Fruit fly (Drosophila melanogaster): ENCODE data around the gene LysP.
"Not testable (repeated sequence)": the region's sequence is repeated elsewhere in the genome, so short reads cannot be mapped to it uniquely, and the experiment has no call there.

Gene LysP

DNA sequence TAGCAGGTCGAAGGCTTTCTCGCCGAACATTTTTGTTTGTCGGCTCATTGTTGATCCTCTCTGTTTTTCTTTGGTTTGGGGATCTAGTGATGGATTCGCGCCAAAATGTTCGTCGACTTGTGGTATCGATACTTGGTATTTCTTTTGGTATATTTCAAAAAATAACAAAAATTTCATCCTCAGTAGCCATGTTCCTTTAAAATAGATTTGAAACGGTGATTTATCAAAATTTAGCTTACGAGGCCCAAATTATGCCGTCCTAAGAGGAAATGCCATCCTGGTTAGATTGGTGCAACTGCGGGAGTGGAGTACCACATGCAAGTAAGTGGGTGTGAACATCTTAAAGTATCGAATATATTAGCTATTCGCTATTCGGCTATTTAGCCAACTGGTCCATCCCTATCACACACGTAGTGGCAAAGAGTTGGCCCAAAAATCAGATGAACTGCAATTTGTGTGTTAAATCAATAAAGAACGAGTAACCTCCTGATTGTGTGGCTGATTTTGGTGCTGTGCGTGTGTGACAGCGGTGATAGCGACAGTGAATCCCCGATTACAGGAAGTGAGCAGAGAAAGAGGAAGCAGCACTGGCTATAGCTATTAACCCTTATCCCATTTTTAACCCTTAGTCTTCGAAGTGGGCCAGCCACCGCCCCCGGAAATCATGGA is 29.3 kb upstream of the LysP start, which contains the start of the genes Psf1 and Sac1:
Gene Psf1, minus strand, starts transcription at position 51 of the 669 bp plus-strand sequence.
Gene Sac1, plus strand, starts transcription at position 191 of the 669 bp plus-strand sequence.
- TF ChIP-seq Eip78C (GFP tag) (peak; percentile 86), CG3032 (tag; optimal IDR thresholded peaks at IDR 0.05) (peak; percentile 58), CG31627 (GFP tag; optimal IDR thresholded peaks at IDR 0.05) (peak; percentile 61), esn (GFP tag; optimal IDR thresholded peaks at IDR 0.05) (peak; percentile 48), cyc (GFP tag; optimal IDR thresholded peaks at IDR 0.05) (peak; percentile 54), CG10631 (GFP tag; optimal IDR thresholded peaks at IDR 0.05) (peak; percentile 34), Sox15 (GFP tag; optimal IDR thresholded peaks at IDR 0.05) (peak; percentile 4), topi (GFP tag; optimal IDR thresholded peaks at IDR 0.05) (peak; percentile 27), Eip75B (GFP tag; optimal IDR thresholded peaks at IDR 0.05) (no peak), Ets21C (GFP tag; optimal IDR thresholded peaks at IDR 0.05) (peak; percentile 48), CG6163 (GFP tag; IDR thresholded peaks at IDR 0.05) (no peak), acj6 (GFP tag; optimal IDR thresholded peaks at IDR 0.05) (peak; percentile 45), CG6792 (GFP tag; optimal IDR thresholded peaks at IDR 0.05) (no peak), Sox14 (GFP tag; optimal IDR thresholded peaks at IDR 0.05) (peak; percentile 57), lz (GFP tag; optimal IDR thresholded peaks at IDR 0.05) (peak; percentile 32), eg (GFP tag; IDR thresholded peaks at IDR 0.05) (no peak), Lpt (GFP tag; optimal IDR thresholded peaks at IDR 0.05) (no peak), fkh (GFP tag; optimal IDR thresholded peaks at IDR 0.05) (no peak), CG6808 (GFP tag; optimal IDR thresholded peaks at IDR 0.05) (no peak), Eip93F (GFP tag; optimal IDR thresholded peaks at IDR 0.05) (no peak), CG34406 (GFP tag; optimal IDR thresholded peaks at IDR 0.05) (peak; percentile 7), OdsH (GFP tag; optimal IDR thresholded peaks at IDR 0.05) (no peak), CG11902 (GFP tag; optimal IDR thresholded peaks at IDR 0.05) (peak; percentile 32), fd59A (GFP tag; optimal IDR thresholded peaks at IDR 0.05) (no peak), CG3919 (GFP tag; optimal IDR thresholded peaks at IDR 0.05) (peak; percentile 40), Hr39 (GFP tag; optimal IDR thresholded peaks at IDR 0.05) (peak; percentile 72), achi (GFP tag; optimal IDR thresholded peaks at IDR 0.05) (peak; percentile 14), CG32006 (GFP tag; optimal IDR thresholded peaks at IDR 0.05) (peak; percentile 35), Smox (GFP tag; optimal IDR thresholded peaks at IDR 0.05) (no peak), Met (GFP tag; optimal IDR thresholded peaks at IDR 0.05) (peak; percentile 24), pdm3 (GFP tag; optimal IDR thresholded peaks at IDR 0.05) (peak; percentile 50), CG11294 (GFP tag; IDR thresholded peaks at IDR 0.05) (no peak), svp (GFP tag) (peak; percentile 81)

DNA sequence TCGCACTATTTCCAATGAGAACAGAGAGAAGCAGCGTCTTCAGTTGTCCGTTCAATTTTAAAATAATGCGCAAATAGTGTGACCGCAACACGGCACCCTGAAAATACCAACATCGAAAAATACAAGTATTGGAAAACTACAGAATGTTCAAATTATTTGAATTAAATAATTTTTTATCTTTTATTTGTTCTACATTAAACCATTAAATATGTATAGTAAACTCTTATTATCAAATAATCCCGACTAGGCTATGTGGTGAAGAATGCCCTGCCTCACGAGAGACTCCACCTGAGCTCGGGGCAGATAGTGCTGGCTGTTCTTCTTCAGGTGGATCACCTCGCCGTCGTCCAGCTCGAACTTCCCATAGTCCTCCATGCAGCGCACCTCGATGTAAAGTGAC is 28.3 kb upstream of the LysP start, which contains the start of gene CG32318:
Gene CG32318, minus strand, starts transcription at position 101 of the 400 bp plus-strand sequence.
- not testable (repeated sequence) for TF ChIP-seq CG10631, spab, CG6276 (GFP tag; optimal IDR thresholded peaks at IDR 0.05)

DNA sequence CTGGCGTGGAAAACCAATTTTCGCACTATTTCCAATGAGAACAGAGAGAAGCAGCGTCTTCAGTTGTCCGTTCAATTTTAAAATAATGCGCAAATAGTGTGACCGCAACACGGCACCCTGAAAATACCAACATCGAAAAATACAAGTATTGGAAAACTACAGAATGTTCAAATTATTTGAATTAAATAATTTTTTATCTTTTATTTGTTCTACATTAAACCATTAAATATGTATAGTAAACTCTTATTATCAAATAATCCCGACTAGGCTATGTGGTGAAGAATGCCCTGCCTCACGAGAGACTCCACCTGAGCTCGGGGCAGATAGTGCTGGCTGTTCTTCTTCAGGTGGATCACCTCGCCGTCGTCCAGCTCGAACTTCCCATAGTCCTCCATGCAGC is 27.3 kb upstream of the LysP start, which contains the start of gene Klp61F:
Gene Klp61F, minus strand, starts transcription at position 101 of the 400 bp plus-strand sequence.
- TF ChIP-seq Hr38 (GFP tag; optimal IDR thresholded peaks at IDR 0.05); CG3919 (GFP tag; optimal IDR thresholded peaks at IDR 0.05); CG15336 (GFP tag; IDR thresholded peaks at IDR 0.05): not testable (repeated sequence)

DNA sequence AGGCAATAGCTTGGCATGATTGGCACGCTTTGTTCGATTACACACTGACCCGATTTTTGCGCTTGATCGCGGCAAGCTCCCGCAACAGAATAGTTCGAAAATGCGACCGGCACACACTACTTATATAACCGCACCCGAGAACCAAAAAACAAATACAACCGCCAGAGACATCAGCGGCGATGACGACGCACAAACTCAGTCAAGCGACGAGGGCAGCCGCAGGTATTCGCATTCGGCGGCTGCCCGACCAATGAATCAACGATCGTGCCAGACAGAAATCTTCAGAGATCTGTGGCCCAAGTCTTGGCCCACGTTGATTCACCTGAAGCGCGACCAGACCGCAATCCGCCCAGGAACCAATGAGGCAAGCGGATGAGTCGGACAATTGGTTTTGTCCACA is 19.7 kb upstream of the LysP start, which contains the start of gene CG9192:
Gene CG9192, minus strand, starts transcription at position 101 of the 400 bp plus-strand sequence.
- no peak for TF ChIP-seq Eip75B (GFP tag; optimal IDR thresholded peaks at IDR 0.05)
- TF ChIP-seq acj6 (GFP tag; optimal IDR thresholded peaks at IDR 0.05), result no peak
- TF ChIP-seq ss (GFP tag; optimal IDR thresholded peaks at IDR 0.05), result no peak
- no peak for TF ChIP-seq net (GFP tag; optimal IDR thresholded peaks at IDR 0.05)
- TF ChIP-seq CG16779 (tag; optimal IDR thresholded peaks at IDR 0.05), result no peak
- TF ChIP-seq CG6163 (GFP tag; IDR thresholded peaks at IDR 0.05), result no peak
- TF ChIP-seq Blimp-1 (GFP tag; optimal IDR thresholded peaks at IDR 0.05), result no peak
- no peak for TF ChIP-seq CG6276 (GFP tag; optimal IDR thresholded peaks at IDR 0.05)
- no peak for TF ChIP-seq eg (GFP tag; IDR thresholded peaks at IDR 0.05)
- TF ChIP-seq CG8319 (GFP tag; optimal IDR thresholded peaks at IDR 0.05), result no peak
- TF ChIP-seq CG7368 (GFP tag; optimal IDR thresholded peaks at IDR 0.05), result no peak
- TF ChIP-seq fkh (GFP tag; optimal IDR thresholded peaks at IDR 0.05), result no peak
- TF ChIP-seq Ets21C (GFP tag; optimal IDR thresholded peaks at IDR 0.05), result no peak
- TF ChIP-seq CG31627 (GFP tag; optimal IDR thresholded peaks at IDR 0.05), result no peak
- TF ChIP-seq lz (GFP tag; optimal IDR thresholded peaks at IDR 0.05), result no peak
- no peak for TF ChIP-seq Eip93F (GFP tag; optimal IDR thresholded peaks at IDR 0.05)
- no peak for TF ChIP-seq Sox14 (GFP tag; optimal IDR thresholded peaks at IDR 0.05)
- no peak for TF ChIP-seq CG11762 (GFP tag; optimal IDR thresholded peaks at IDR 0.05; ENCODE audit: insufficient read depth)
